Fruit fly (Drosophila melanogaster) whole organism, embryonic: ENCODE results near the gene CG10750.
A peak's percentile ranks its signal among the peaks of the same experiment; 100 is the strongest.

ENCODE experiments used
- Abd-B ChIP-seq: fragments of 200-800 bp; sonication (Bioruptor generic); optimal IDR thresholded peaks from 2 replicates; lab custom pipeline; 2018; ENCODE audit warnings: missing biosample characterization, mild to moderate bottlenecking, missing genetic modification characterization, moderate library complexity
- Adf1 ChIP-seq: fragments of 200-800 bp; sonication (Bioruptor generic); IDR thresholded peaks from 2 replicates; pipeline ENCODE4 v1.3.6; 2022; ENCODE audit warnings: missing biosample characterization, missing genetic modification characterization
- Blimp-1 ChIP-seq: fragments of 200-800 bp; sonication (Bioruptor generic); optimal IDR thresholded peaks from 3 replicates; lab custom pipeline; 2018; ENCODE audit warnings: missing biosample characterization, missing genetic modification characterization, mild to moderate bottlenecking, moderate library complexity, missing genetic modification reagents
- CG10209 ChIP-seq: fragments of 200-800 bp; sonication (Bioruptor generic); optimal IDR thresholded peaks from 3 replicates; lab custom pipeline; 2017; ENCODE audit warnings: missing biosample characterization, mild to moderate bottlenecking, missing genetic modification characterization, missing genetic modification reagents
- CG10431 ChIP-seq: fragments of 200-800 bp; sonication (Bioruptor generic); optimal IDR thresholded peaks from 3 replicates; lab custom pipeline; 2018; ENCODE audit warnings: missing biosample characterization, mild to moderate bottlenecking, missing genetic modification characterization
- CG13424 ChIP-seq: fragments of 200-800 bp; sonication (Bioruptor generic); optimal IDR thresholded peaks from 2 replicates; lab custom pipeline; 2019; ENCODE audit warnings: missing biosample characterization, mild to moderate bottlenecking, missing genetic modification characterization, moderate library complexity
- CG15011 ChIP-seq: fragments of 200-800 bp; sonication (Bioruptor generic); optimal IDR thresholded peaks from 3 replicates; lab custom pipeline; 2018; ENCODE audit warnings: missing biosample characterization, mild to moderate bottlenecking, missing genetic modification characterization
- CG15696 ChIP-seq: fragments of 200-800 bp; sonication (Bioruptor generic); optimal IDR thresholded peaks from 2 replicates; lab custom pipeline; 2019; ENCODE audit warnings: missing biosample characterization, mild to moderate bottlenecking, missing genetic modification characterization, moderate library complexity
- CG17186 ChIP-seq: fragments of 200-800 bp; sonication (Bioruptor generic); optimal IDR thresholded peaks from 3 replicates; lab custom pipeline; 2017; ENCODE audit warnings: missing biosample characterization, missing genetic modification reagents, missing genetic modification characterization
- CG17328 ChIP-seq: fragments of 200-800 bp; sonication (Bioruptor generic); IDR thresholded peaks from 2 replicates; pipeline ENCODE4 v1.3.6; 2022; ENCODE audit warnings: missing biosample characterization, missing genetic modification characterization
- CG2116 ChIP-seq: fragments of 200-800 bp; sonication (Bioruptor generic); optimal IDR thresholded peaks from 3 replicates; lab custom pipeline; 2018; ENCODE audit warnings: missing biosample characterization, mild to moderate bottlenecking, missing genetic modification characterization
- CG2678 ChIP-seq: fragments of 200-800 bp; sonication (Bioruptor generic); optimal IDR thresholded peaks from 3 replicates; lab custom pipeline; 2019; ENCODE audit warnings: missing biosample characterization, mild to moderate bottlenecking, missing genetic modification characterization, moderate library complexity
- CG30020 ChIP-seq: fragments of 200-800 bp; optimal IDR thresholded peaks from 2 replicates; lab custom pipeline; 2019; ENCODE audit warnings: missing biosample characterization, mild to moderate bottlenecking, missing genetic modification characterization, moderate library complexity
- CG32532 ChIP-seq: fragments of 200-800 bp; sonication (Bioruptor generic); IDR thresholded peaks from 2 replicates; pipeline ENCODE4 v1.3.6; 2022; ENCODE audit warnings: missing biosample characterization, missing genetic modification characterization
- CG33557 ChIP-seq: fragments of 200-800 bp; sonication (Bioruptor generic); optimal IDR thresholded peaks from 2 replicates; lab custom pipeline; 2019; ENCODE audit warnings: missing biosample characterization, mild to moderate bottlenecking, missing genetic modification characterization, moderate library complexity
- CG34422 ChIP-seq: fragments of 200-800 bp; sonication (Bioruptor generic); IDR thresholded peaks from 3 replicates; pipeline ENCODE4 v1.3.6; 2022; ENCODE audit warnings: missing biosample characterization, missing genetic modification characterization
- CG3995 ChIP-seq: fragments of 200-800 bp; sonication (Bioruptor generic); optimal IDR thresholded peaks from 3 replicates; lab custom pipeline; 2016; ENCODE audit warnings: missing biosample characterization, missing genetic modification characterization
- CG42726 ChIP-seq: fragments of 200-800 bp; sonication (Bioruptor generic); IDR thresholded peaks from 2 replicates; pipeline ENCODE4 v1.3.6; 2022; ENCODE audit warnings: missing biosample characterization, missing genetic modification characterization; ENCODE audit not compliant: partially characterized antibody
- CG4424 ChIP-seq: fragments of 200-800 bp; sonication (Bioruptor generic); optimal IDR thresholded peaks from 3 replicates; lab custom pipeline; 2016; ENCODE audit warnings: missing biosample characterization, missing genetic modification characterization
- CG6854 ChIP-seq: fragments of 200-800 bp; sonication (Bioruptor generic); optimal IDR thresholded peaks from 3 replicates; lab custom pipeline; 2017; ENCODE audit warnings: missing biosample characterization, mild to moderate bottlenecking, missing genetic modification characterization
- CG7556 ChIP-seq: fragments of 200-800 bp; sonication (Bioruptor generic); optimal IDR thresholded peaks from 2 replicates; lab custom pipeline; 2017; ENCODE audit warnings: missing biosample characterization, mild to moderate bottlenecking, missing genetic modification characterization
- CG7928 ChIP-seq: fragments of 200-800 bp; sonication (Bioruptor generic); optimal IDR thresholded peaks from 2 replicates; lab custom pipeline; 2017; ENCODE audit warnings: missing biosample characterization, mild to moderate bottlenecking, missing genetic modification characterization
- CG8089 ChIP-seq: fragments of 200-800 bp; sonication (Bioruptor generic); optimal IDR thresholded peaks from 3 replicates; lab custom pipeline; 2016; ENCODE audit warnings: missing biosample characterization, missing genetic modification characterization
- D19B ChIP-seq: fragments of 200-800 bp; sonication (Bioruptor generic); optimal IDR thresholded peaks from 2 replicates; lab custom pipeline; 2017; ENCODE audit warnings: missing biosample characterization, mild to moderate bottlenecking, missing genetic modification characterization
- Dll ChIP-seq: fragments of 200-800 bp; sonication (Bioruptor generic); IDR thresholded peaks from 4 replicates; pipeline ENCODE4 v1.3.6; 2022; ENCODE audit warnings: missing biosample characterization, missing genetic modification characterization; ENCODE audit not compliant: partially characterized antibody
- Doc2 ChIP-seq: fragments of 200-800 bp; sonication (Bioruptor generic); IDR thresholded peaks from 2 replicates; pipeline ENCODE4 v1.3.6; 2022; ENCODE audit warnings: missing biosample characterization, missing genetic modification characterization
- Gug ChIP-seq: fragments of 200-800 bp; sonication (Bioruptor generic); IDR thresholded peaks from 4 replicates; pipeline ENCODE4 v1.3.6; 2022; ENCODE audit warnings: missing biosample characterization, missing genetic modification characterization
- HHEX ChIP-seq: fragments of 200-800 bp; sonication (Bioruptor generic); optimal IDR thresholded peaks from 3 replicates; lab custom pipeline; 2017; ENCODE audit warnings: missing biosample characterization, mild to moderate bottlenecking, missing genetic modification characterization, missing genetic modification reagents
- Hsf ChIP-seq: fragments of 200-800 bp; sonication (Bioruptor generic); optimal IDR thresholded peaks from 3 replicates; lab custom pipeline; 2016; ENCODE audit warnings: missing biosample characterization, missing genetic modification characterization
- Lim3 ChIP-seq: fragments of 200-800 bp; sonication (Bioruptor generic); IDR thresholded peaks from 2 replicates; pipeline ENCODE4 v1.3.6; 2022; ENCODE audit warnings: missing biosample characterization, missing genetic modification characterization
- MESR4 ChIP-seq: fragments of 200-800 bp; sonication (Bioruptor generic); optimal IDR thresholded peaks from 2 replicates; lab custom pipeline; 2018; ENCODE audit warnings: missing biosample characterization, mild to moderate bottlenecking, missing genetic modification characterization, moderate library complexity
- Meics ChIP-seq: fragments of 200-800 bp; sonication (Bioruptor generic); optimal IDR thresholded peaks from 2 replicates; lab custom pipeline; 2017; ENCODE audit warnings: missing biosample characterization, mild to moderate bottlenecking, missing genetic modification characterization
- NC2α ChIP-seq: fragments of 200-800 bp; sonication (Bioruptor generic); optimal IDR thresholded peaks from 2 replicates; lab custom pipeline; 2016; ENCODE audit warnings: missing biosample characterization, missing genetic modification characterization
- Poxn ChIP-seq: fragments of 200-800 bp; sonication (Bioruptor generic); IDR thresholded peaks from 2 replicates; pipeline ENCODE4 v1.3.6; 2022; ENCODE audit warnings: missing biosample characterization, missing genetic modification characterization
- Ptx1 ChIP-seq: fragments of 200-800 bp; sonication (Bioruptor generic); IDR thresholded peaks from 2 replicates; pipeline ENCODE4 v1.3.6; 2022; ENCODE audit warnings: missing biosample characterization, missing genetic modification characterization
- Scr ChIP-seq: fragments of 200-800 bp; sonication (Bioruptor generic); IDR thresholded peaks from 2 replicates; pipeline ENCODE4 v1.3.6; 2022; ENCODE audit warnings: missing biosample characterization, missing genetic modification characterization; ENCODE audit not compliant: partially characterized antibody
- Ssrp ChIP-seq: fragments of 200-800 bp; sonication (Bioruptor generic); optimal IDR thresholded peaks from 2 replicates; lab custom pipeline; 2018; ENCODE audit warnings: missing biosample characterization, mild to moderate bottlenecking, missing genetic modification characterization, moderate library complexity
- Taf1 ChIP-seq: fragments of 200-800 bp; sonication (Bioruptor generic); IDR thresholded peaks from 2 replicates; pipeline ENCODE4 v1.3.6; 2022; ENCODE audit warnings: missing biosample characterization, missing genetic modification characterization
- ac ChIP-seq: fragments of 200-800 bp; sonication (Bioruptor generic); optimal IDR thresholded peaks from 3 replicates; lab custom pipeline; 2017; ENCODE audit warnings: missing biosample characterization, mild to moderate bottlenecking, missing genetic modification characterization
- bab2 ChIP-seq: fragments of 200-800 bp; sonication (Bioruptor generic); optimal IDR thresholded peaks from 2 replicates; lab custom pipeline; 2016; ENCODE audit warnings: missing biosample characterization, missing genetic modification characterization
- esg ChIP-seq: fragments of 200-800 bp; sonication (Bioruptor generic); conservative IDR thresholded peaks from 2 replicates; pipeline ENCODE4 v1.3.6; 2022; ENCODE audit warnings: missing biosample characterization, missing genetic modification characterization
- fd102C ChIP-seq: fragments of 200-800 bp; sonication (Bioruptor generic); optimal IDR thresholded peaks from 2 replicates; lab custom pipeline; 2018; ENCODE audit warnings: missing biosample characterization, mild to moderate bottlenecking, missing genetic modification characterization, moderate library complexity
- fu2 ChIP-seq: fragments of 200-800 bp; sonication (Bioruptor generic); optimal IDR thresholded peaks from 2 replicates; lab custom pipeline; 2016; ENCODE audit warnings: missing biosample characterization, missing genetic modification characterization
- h ChIP-seq: fragments of >200 bp; optimal IDR thresholded peaks from 2 replicates; lab custom pipeline; 2017
- mam ChIP-seq: fragments of 200-800 bp; sonication (Bioruptor generic); optimal IDR thresholded peaks from 3 replicates; lab custom pipeline; 2016; ENCODE audit warnings: missing biosample characterization, missing genetic modification characterization
- nom ChIP-seq: fragments of 200-800 bp; sonication (Bioruptor generic); optimal IDR thresholded peaks from 2 replicates; lab custom pipeline; 2017; ENCODE audit warnings: missing biosample characterization, missing genetic modification characterization, mild to moderate bottlenecking, moderate library complexity, missing genetic modification reagents
- peb ChIP-seq: fragments of 200-800 bp; sonication (Bioruptor generic); IDR thresholded peaks from 2 replicates; pipeline ENCODE4 v1.3.6; 2022; ENCODE audit warnings: missing biosample characterization, missing genetic modification characterization
- ranshi ChIP-seq: fragments of 200-800 bp; sonication (Bioruptor generic); IDR thresholded peaks from 2 replicates; pipeline ENCODE4 v1.3.6; 2022; ENCODE audit warnings: missing biosample characterization, missing genetic modification characterization
- rib ChIP-seq: fragments of 200-800 bp; sonication (Bioruptor generic); IDR thresholded peaks from 2 replicates; pipeline ENCODE4 v1.3.6; 2022; ENCODE audit warnings: missing biosample characterization, missing genetic modification characterization
- schlank ChIP-seq: fragments of 200-800 bp; sonication (Bioruptor generic); optimal IDR thresholded peaks from 2 replicates; lab custom pipeline; 2018; ENCODE audit warnings: missing biosample characterization, mild to moderate bottlenecking, missing genetic modification characterization
- z ChIP-seq: fragments of 200-800 bp; sonication (Bioruptor generic); IDR thresholded peaks from 3 replicates; pipeline ENCODE4 v1.3.6; 2022; ENCODE audit warnings: missing biosample characterization, missing genetic modification characterization

The CG10750 gene

dm6 chr2L:19335052-19335451 lies 35.0 kb downstream of the CG10750 start (continued):
- no peak for TF ChIP-seq Scr (GFP tag; lab: Robert Waterston, UW)
- no peak for TF ChIP-seq nom (GFP tag; lab: Kevin White, UChicago)
- TF ChIP-seq ac (GFP tag; lab: Kevin White, UChicago) = peak; percentile 27
- TF ChIP-seq CG17328 (GFP tag; lab: Robert Waterston, UW) = peak; percentile 69
- TF ChIP-seq rib (GFP tag; lab: Robert Waterston, UW) = no peak
- peak; percentile 57 for TF ChIP-seq Ssrp (tag; lab: Kevin White, UChicago)
- TF ChIP-seq ranshi (GFP tag; lab: Robert Waterston, UW) = no peak
- peak; percentile 62 for TF ChIP-seq CG4424 (GFP tag; lab: Kevin White, UChicago)
- TF ChIP-seq Blimp-1 = peak; percentile 59
- no peak for TF ChIP-seq CG30020 (tag; lab: Kevin White, UChicago)
- TF ChIP-seq bab2 (GFP tag; lab: Kevin White, UChicago) = peak; percentile 48
- TF ChIP-seq Ptx1 (GFP tag; lab: Robert Waterston, UW) = peak; percentile 50
- no peak for TF ChIP-seq h
- no peak for TF ChIP-seq Gug (GFP tag; lab: Robert Waterston, UW)
- TF ChIP-seq Hsf (GFP tag; lab: Kevin White, UChicago) = peak; percentile 69
- peak; percentile 50 for TF ChIP-seq CG10209 (GFP tag; lab: Kevin White, UChicago)
- TF ChIP-seq CG7928 (GFP tag; lab: Kevin White, UChicago) = no peak
- TF ChIP-seq Lim3 (GFP tag; lab: Robert Waterston, UW) = no peak
- TF ChIP-seq CG15011 = peak; percentile 31
- no peak; the same call in 1 of the 2 replicates for TF ChIP-seq CG42726 (GFP tag; lab: Robert Waterston, UW)
- peak; percentile 70 for TF ChIP-seq CG7556 (GFP tag; lab: Kevin White, UChicago)
- TF ChIP-seq CG10431 (GFP tag; lab: Kevin White, UChicago) = no peak
- peak; percentile 36; the same call in 1 of the 3 replicates for TF ChIP-seq CG34422 (GFP tag; lab: Robert Waterston, UW)
- no peak for TF ChIP-seq fu2 (GFP tag; lab: Kevin White, UChicago)
- no peak for TF ChIP-seq Adf1 (GFP tag; lab: Robert Waterston, UW)
- TF ChIP-seq CG15696 (tag; lab: Kevin White, UChicago) = peak; percentile 77
- peak; percentile 70 for TF ChIP-seq fd102C (GFP tag; lab: Kevin White, UChicago)
- TF ChIP-seq mam (GFP tag; lab: Kevin White, UChicago) = no peak
- TF ChIP-seq NC2α (GFP tag; lab: Kevin White, UChicago) = no peak
- no peak for TF ChIP-seq z (GFP tag; lab: Robert Waterston, UW)
- TF ChIP-seq CG3995 (GFP tag; lab: Kevin White, UChicago) = no peak
- TF ChIP-seq CG13424 (tag; lab: Kevin White, UChicago) = peak; percentile 54
- TF ChIP-seq CG32532 (GFP tag; lab: Robert Waterston, UW) = peak; percentile 47
- no peak for TF ChIP-seq Taf1
- TF ChIP-seq CG8089 = peak; percentile 14
- TF ChIP-seq esg = peak; percentile 55
- peak; percentile 13 for TF ChIP-seq CG2116
- TF ChIP-seq Poxn (GFP tag; lab: Robert Waterston, UW) = no peak
- TF ChIP-seq D19B = no peak
- no peak for TF ChIP-seq schlank (tag; lab: Kevin White, UChicago)
- no peak for TF ChIP-seq Dll (GFP tag; lab: Robert Waterston, UW)
- TF ChIP-seq Abd-B (GFP tag; lab: Kevin White, UChicago) = peak; percentile 2
- TF ChIP-seq CG6854 (GFP tag; lab: Kevin White, UChicago) = peak; percentile 46
- no peak for TF ChIP-seq MESR4 (GFP tag; lab: Kevin White, UChicago)
- TF ChIP-seq Meics = peak; percentile 53
- peak; percentile 71 for TF ChIP-seq CG2678
- TF ChIP-seq CG33557 (GFP tag; lab: Kevin White, UChicago) = peak; percentile 4
- no peak for TF ChIP-seq Doc2 (GFP tag; lab: Robert Waterston, UW)
- peak; percentile 41 for TF ChIP-seq HHEX (GFP tag; lab: Kevin White, UChicago)
- TF ChIP-seq peb (GFP tag; lab: Robert Waterston, UW) = 0 out of 2 replicates have a peak, but pooled peaks have one; percentile 39
- no peak for TF ChIP-seq CG17186 (GFP tag; lab: Kevin White, UChicago)
